Fruit fly (Drosophila melanogaster): ENCODE data around the gene CG15167.

The CG15167 gene

DNA sequence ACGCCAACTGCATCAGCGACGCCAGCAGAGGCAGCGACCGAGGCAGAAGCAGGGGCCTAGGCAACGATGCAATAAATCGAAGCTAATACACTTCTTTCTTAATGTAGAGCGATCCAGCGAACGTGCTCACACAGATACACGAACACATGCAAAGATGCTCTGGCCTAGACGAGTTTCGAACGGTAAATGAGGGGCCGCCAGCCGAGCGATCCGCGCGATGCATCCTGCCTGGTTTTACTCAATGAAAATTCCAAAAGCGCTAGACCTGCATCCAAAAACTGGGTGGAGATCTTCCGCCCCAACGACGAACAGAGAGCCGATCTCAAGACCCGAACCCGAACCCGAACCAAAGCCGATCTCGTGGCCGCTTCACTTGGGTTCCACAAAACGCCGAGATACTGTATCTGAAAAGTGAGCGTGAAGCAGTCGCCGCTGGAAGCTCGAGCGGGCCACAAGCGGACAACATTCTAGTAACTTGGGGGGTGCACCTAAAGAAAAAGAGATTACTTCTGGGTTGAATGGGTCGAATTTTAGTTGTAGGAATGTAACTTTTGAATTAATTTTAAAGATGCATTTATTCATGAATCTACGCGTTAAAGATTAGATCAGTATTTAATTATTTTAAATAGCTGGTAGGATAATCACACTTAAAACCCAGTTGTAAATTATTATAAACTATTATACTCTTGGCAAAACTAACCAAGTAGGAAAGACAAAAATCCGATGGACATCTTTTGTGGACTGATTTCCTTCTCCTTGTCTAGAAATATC lies 7.2 kb upstream of the CG15167 start (continued):
- TF ChIP-seq CG7556 (GFP tag; optimal IDR thresholded peaks at IDR 0.05), result no peak
- TF ChIP-seq Trl (optimal IDR thresholded peaks at IDR 0.05), result peak in 1 of 2 experiments; percentile 15
- no peak for TF ChIP-seq Trl (GFP tag; optimal IDR thresholded peaks at IDR 0.05)
- no peak for TF ChIP-seq Stat92E (GFP tag; optimal IDR thresholded peaks at IDR 0.05)
- TF ChIP-seq CoRest (tag; optimal IDR thresholded peaks at IDR 0.05), result peak; percentile 17
- no peak for TF ChIP-seq Ravus (GFP tag; IDR thresholded peaks at IDR 0.05)
- peak; percentile 98 for TF ChIP-seq Deaf1 (tag; optimal IDR thresholded peaks at IDR 0.05)
- no peak for TF ChIP-seq CG14860 (GFP tag; IDR thresholded peaks at IDR 0.05; ENCODE audit: partially characterized antibody)
- TF ChIP-seq CG18262 (tag; optimal IDR thresholded peaks at IDR 0.05), result peak; percentile 21
- peak; percentile 86; the same call in 2 of the 3 replicates for TF ChIP-seq CG2199 (GFP tag; IDR thresholded peaks at IDR 0.05)
- TF ChIP-seq CG18619 (GFP tag; optimal IDR thresholded peaks at IDR 0.05), result no peak
- TF ChIP-seq vvl (GFP tag; IDR thresholded peaks at IDR 0.05), result 0 out of 2 replicates have a peak, but pooled peaks have one; percentile 17
- TF ChIP-seq chn (GFP tag; optimal IDR thresholded peaks at IDR 0.05), result peak; percentile 58
- TF ChIP-seq NFAT (GFP tag; IDR thresholded peaks at IDR 0.05), result no peak
- no peak for TF ChIP-seq pan (optimal IDR thresholded peaks at IDR 0.05)
- no peak for TF ChIP-seq pan (GFP tag; optimal IDR thresholded peaks at IDR 0.05 in 1 of 2, IDR thresholded peaks at IDR 0.05 in 1 of 2)
- TF ChIP-seq CG17359 (tag; optimal IDR thresholded peaks at IDR 0.05), result no peak
- peak; percentile 34 for TF ChIP-seq Blimp-1 (GFP tag; optimal IDR thresholded peaks at IDR 0.05)
- peak; percentile 54 for TF ChIP-seq Med (GFP tag)
- TF ChIP-seq z (GFP tag; IDR thresholded peaks at IDR 0.05), result peak; percentile 56; the same call in 1 of the 3 replicates
- TF ChIP-seq yki (optimal IDR thresholded peaks at IDR 0.05), result no peak
- peak; percentile 48 for TF ChIP-seq CG10543 (GFP tag; optimal IDR thresholded peaks at IDR 0.05)
- TF ChIP-seq knrl (GFP tag; IDR thresholded peaks at IDR 0.05; ENCODE audit: partially characterized antibody), result no peak
- TF ChIP-seq D19A (tag; optimal IDR thresholded peaks at IDR 0.05), result peak; percentile 67
- peak; percentile 25 for TF ChIP-seq nom (GFP tag; optimal IDR thresholded peaks at IDR 0.05)
- peak; percentile 19; the same call in 1 of the 2 replicates for TF ChIP-seq Drgx (GFP tag; IDR thresholded peaks at IDR 0.05)
- TF ChIP-seq Bgb (GFP tag; IDR thresholded peaks at IDR 0.05; ENCODE audit: partially characterized antibody), result peak; percentile 36; the same call in 1 of the 2 replicates
- TF ChIP-seq CG10321 (GFP tag; IDR thresholded peaks at IDR 0.05), result peak; percentile 28; the same call in 1 of the 2 replicates
- TF ChIP-seq Vsx1 (GFP tag; optimal IDR thresholded peaks at IDR 0.05), result peak; percentile 14
- TF ChIP-seq kni (GFP tag; optimal IDR thresholded peaks at IDR 0.05), result peak; percentile 98
- peak; percentile 58 for TF ChIP-seq jing (GFP tag; optimal IDR thresholded peaks at IDR 0.05)
- TF ChIP-seq HLHmδ (GFP tag; optimal IDR thresholded peaks at IDR 0.05), result peak; percentile 37
- TF ChIP-seq CG10979 (tag; optimal IDR thresholded peaks at IDR 0.05), result peak; percentile 9
- TF ChIP-seq sug (tag; optimal IDR thresholded peaks at IDR 0.05), result peak; percentile 47
- TF ChIP-seq bsh (GFP tag; optimal IDR thresholded peaks at IDR 0.05), result peak in 1 of 2 experiments; percentile 9
- TF ChIP-seq Adf1 (GFP tag; IDR thresholded peaks at IDR 0.05), result peak; percentile 90
- TF ChIP-seq Mes4 (GFP tag; optimal IDR thresholded peaks at IDR 0.05), result no peak
- peak; percentile 88 for TF ChIP-seq sd (tag; optimal IDR thresholded peaks at IDR 0.05)
- TF ChIP-seq ci (GFP tag; IDR thresholded peaks at IDR 0.05), result 0 out of 3 replicates have a peak, but pooled peaks have one; percentile 46
- TF ChIP-seq al (GFP tag; IDR thresholded peaks at IDR 0.05), result no peak
- TF ChIP-seq CG13287 (GFP tag; IDR thresholded peaks at IDR 0.05; ENCODE audit: partially characterized antibody), result peak; percentile 26
- TF ChIP-seq dmrt11E (tag; optimal IDR thresholded peaks at IDR 0.05), result peak; percentile 24
- TF ChIP-seq sens (GFP tag), result peak; percentile 77
- peak; percentile 14 for TF ChIP-seq CG2712 (tag; optimal IDR thresholded peaks at IDR 0.05)
- TF ChIP-seq cg (GFP tag; optimal IDR thresholded peaks at IDR 0.05), result peak; percentile 73
